Worm (Caenorhabditis elegans) whole organism, young adult: ENCODE measurements around the gene clec-175.

ENCODE experiments used
- F57C9.4 ChIP-seq: sonication (generic microtip); optimal IDR thresholded peaks from 2 replicates; lab custom pipeline; 2017; ENCODE audit warnings: mild to moderate bottlenecking, missing genetic modification characterization, missing compliant biosample characterization
- cebp-1 ChIP-seq, 2 experiments: fragments of 200-800 bp in 1 of 2; sonication (Bioruptor generic) in 1 of 2; sonication (generic microtip) in 1 of 2; IDR thresholded peaks in 1 of 2; optimal IDR thresholded peaks in 1 of 2; 2 replicates each; pipeline versions ENCODE4 v1.3.6 to Lab custom; 2017 to 2022; ENCODE audit warnings: missing compliant biosample characterization in 2 of 2, missing genetic modification characterization in 2 of 2, mild to moderate bottlenecking in 1 of 2, missing genetic modification reagents in 1 of 2, moderate library complexity in 1 of 2
- ceh-27 ChIP-seq: fragments of 200-800 bp; sonication (Bioruptor generic); optimal IDR thresholded peaks from 2 replicates; lab custom pipeline; 2018; ENCODE audit warnings: mild to moderate bottlenecking, missing genetic modification characterization, moderate library complexity, missing compliant biosample characterization
- ceh-79 ChIP-seq: sonication (generic microtip); optimal IDR thresholded peaks from 2 replicates; lab custom pipeline; 2017; ENCODE audit warnings: mild to moderate bottlenecking, missing genetic modification characterization, missing compliant biosample characterization
- dpff-1 ChIP-seq: sonication (generic microtip); optimal IDR thresholded peaks from 2 replicates; lab custom pipeline; 2017; ENCODE audit warnings: mild to moderate bottlenecking, missing genetic modification characterization, missing compliant biosample characterization
- lin-26 ChIP-seq: fragments of 200-800 bp; sonication (Bioruptor generic); IDR thresholded peaks from 2 replicates; pipeline ENCODE4 v1.3.6; 2022; ENCODE audit warnings: missing genetic modification reagents, missing genetic modification characterization, missing compliant biosample characterization
- lin-35 ChIP-seq, 3 experiments: fragments of 150-350 bp in 2 of 3; sonication (generic microtip) in 1 of 3; optimal IDR thresholded peaks; 2 replicates each; lab custom pipeline; 2014 to 2018; ENCODE audit warnings: missing biosample characterization in 3 of 3, missing genetic modification characterization in 3 of 3, missing genetic modification reagents in 3 of 3
- unc-62 ChIP-seq: fragments of 150-350 bp; optimal IDR thresholded peaks from 2 replicates; lab custom pipeline; 2014; ENCODE audit warnings: missing biosample characterization, missing genetic modification reagents, missing genetic modification characterization
- ztf-26 ChIP-seq: sonication (generic microtip); optimal IDR thresholded peaks from 2 replicates; lab custom pipeline; 2017; ENCODE audit warnings: missing genetic modification characterization, missing compliant biosample characterization

DNA sequence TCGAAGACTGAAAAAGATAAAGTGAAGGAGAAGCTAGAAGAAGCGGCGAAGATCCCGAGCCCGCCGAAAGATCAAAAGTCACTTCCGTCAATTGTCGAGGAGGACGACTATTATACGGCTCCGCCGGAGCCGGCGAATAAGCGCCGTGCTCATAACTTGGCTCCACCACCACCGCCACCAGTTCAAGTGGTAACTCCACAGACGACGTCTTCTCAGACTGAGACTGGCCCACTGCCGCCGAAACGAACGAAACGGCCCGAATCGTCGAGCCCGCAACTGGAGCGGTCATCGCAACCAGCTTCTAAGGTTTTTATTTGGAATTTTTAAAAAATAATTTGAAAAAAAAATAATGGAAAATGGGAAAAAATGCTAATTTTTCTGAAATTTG, 10.2 kb upstream of the clec-175 start:
- TF ChIP-seq unc-62 (GFP tag; lab: Kevin White, UChicago) (no peak), lin-35 (GFP tag; optimal IDR thresholded peaks at IDR 0.05; lab: Kevin White, UChicago) (no peak), ceh-27 (GFP tag; lab: Kevin White, UChicago) (no peak), cebp-1 (GFP tag; IDR thresholded peaks at IDR 0.05; lab: Robert Waterston, UW) (no peak), cebp-1 (tag; optimal IDR thresholded peaks at IDR 0.05; lab: Kevin White, UChicago) (no peak), ztf-26 (no peak), F57C9.4 (no peak), dpff-1 (tag; lab: Kevin White, UChicago) (no peak), lin-26 (GFP tag; lab: Robert Waterston, UW) (no peak), ceh-79 (tag; lab: Kevin White, UChicago) (no peak)
